Fruit fly (Drosophila melanogaster) whole organism, embryonic: ENCODE data around the gene CG5793.
A peak's percentile ranks its signal among the peaks of the same experiment; 100 is the strongest.

Experiments used
- CG11093 ChIP-seq: fragments of 200-800 bp; sonication (Bioruptor generic); IDR thresholded peaks from 3 replicates; pipeline ENCODE4 v1.3.6; 2022; ENCODE audit warnings: missing biosample characterization, missing genetic modification characterization
- CG12769 ChIP-seq: fragments of 200-800 bp; sonication (Bioruptor generic); optimal IDR thresholded peaks from 2 replicates; lab custom pipeline; 2019; ENCODE audit warnings: missing biosample characterization, mild to moderate bottlenecking, missing genetic modification characterization, moderate library complexity
- CG13424 ChIP-seq: fragments of 200-800 bp; sonication (Bioruptor generic); optimal IDR thresholded peaks from 2 replicates; lab custom pipeline; 2019; ENCODE audit warnings: missing biosample characterization, mild to moderate bottlenecking, missing genetic modification characterization, moderate library complexity
- CG13894 ChIP-seq: fragments of 200-800 bp; sonication (Bioruptor generic); optimal IDR thresholded peaks from 3 replicates; lab custom pipeline; 2018; ENCODE audit warnings: missing biosample characterization, mild to moderate bottlenecking, missing genetic modification characterization, moderate library complexity
- CG14667 ChIP-seq: fragments of 200-800 bp; sonication (Bioruptor generic); IDR thresholded peaks from 2 replicates; pipeline ENCODE4 v1.3.6; 2022; ENCODE audit warnings: missing biosample characterization, missing genetic modification characterization
- CG15696 ChIP-seq: fragments of 200-800 bp; sonication (Bioruptor generic); optimal IDR thresholded peaks from 2 replicates; lab custom pipeline; 2019; ENCODE audit warnings: missing biosample characterization, mild to moderate bottlenecking, missing genetic modification characterization, moderate library complexity
- CG16815 ChIP-seq: fragments of 200-800 bp; sonication (Bioruptor generic); optimal IDR thresholded peaks from 3 replicates; lab custom pipeline; 2017; ENCODE audit warnings: missing biosample characterization, mild to moderate bottlenecking, missing genetic modification characterization
- CG30403 ChIP-seq: fragments of 200-800 bp; sonication (Bioruptor generic); optimal IDR thresholded peaks from 3 replicates; lab custom pipeline; 2016; ENCODE audit warnings: missing biosample characterization, missing genetic modification characterization
- CG30431 ChIP-seq: fragments of 200-800 bp; sonication (Bioruptor generic); optimal IDR thresholded peaks from 2 replicates; lab custom pipeline; 2017; ENCODE audit warnings: missing biosample characterization, missing genetic modification characterization
- CG3065 ChIP-seq: fragments of 200-800 bp; sonication (Bioruptor generic); optimal IDR thresholded peaks from 2 replicates; lab custom pipeline; 2016; ENCODE audit warnings: missing biosample characterization, missing genetic modification characterization
- CG32767 ChIP-seq: fragments of 200-800 bp; sonication (Bioruptor generic); IDR thresholded peaks from 2 replicates; pipeline ENCODE4 v1.3.6; 2022; ENCODE audit warnings: missing biosample characterization, missing genetic modification characterization
- CG33213 ChIP-seq: fragments of 200-800 bp; sonication (Bioruptor generic); optimal IDR thresholded peaks from 3 replicates; lab custom pipeline; 2016; ENCODE audit warnings: missing biosample characterization, missing genetic modification characterization
- CG3995 ChIP-seq: fragments of 200-800 bp; sonication (Bioruptor generic); optimal IDR thresholded peaks from 3 replicates; lab custom pipeline; 2016; ENCODE audit warnings: missing biosample characterization, missing genetic modification characterization
- CG43689 ChIP-seq: fragments of 200-800 bp; sonication (Bioruptor generic); IDR thresholded peaks from 2 replicates; pipeline ENCODE4 v1.3.6; 2022; ENCODE audit warnings: missing biosample characterization, missing genetic modification characterization
- CG4424 ChIP-seq: fragments of 200-800 bp; sonication (Bioruptor generic); optimal IDR thresholded peaks from 3 replicates; lab custom pipeline; 2016; ENCODE audit warnings: missing biosample characterization, missing genetic modification characterization
- CG6175 ChIP-seq: fragments of 200-800 bp; sonication (Bioruptor generic); IDR thresholded peaks from 3 replicates; pipeline ENCODE4 v1.3.6; 2022; ENCODE audit warnings: missing biosample characterization, missing genetic modification characterization
- CG6683 ChIP-seq: fragments of 200-800 bp; sonication (Bioruptor generic); optimal IDR thresholded peaks from 2 replicates; lab custom pipeline; 2017; ENCODE audit warnings: missing biosample characterization, mild to moderate bottlenecking, missing genetic modification characterization, missing genetic modification reagents
- Doc2 ChIP-seq: fragments of 200-800 bp; sonication (Bioruptor generic); IDR thresholded peaks from 2 replicates; pipeline ENCODE4 v1.3.6; 2022; ENCODE audit warnings: missing biosample characterization, missing genetic modification characterization
- E2f1 ChIP-seq: fragments of 200-800 bp; sonication (Bioruptor generic); IDR thresholded peaks from 2 replicates; pipeline ENCODE4 v1.3.6; 2022; ENCODE audit warnings: missing biosample characterization, missing genetic modification characterization
- Eip74EF ChIP-seq, 2 experiments: fragments of 200-800 bp in 1 of 2; fragments of >200 bp in 1 of 2; sonication (Bioruptor generic) in 1 of 2; optimal IDR thresholded peaks; 2 replicates each; lab custom pipeline; 2017 to 2019; ENCODE audit warnings: missing biosample characterization in 2 of 2, missing genetic modification characterization in 2 of 2, mild to moderate bottlenecking in 1 of 2, moderate library complexity in 1 of 2
- HLH3B ChIP-seq: fragments of 200-800 bp; sonication (Bioruptor generic); IDR thresholded peaks from 2 replicates; pipeline ENCODE4 v1.3.6; 2022; ENCODE audit warnings: missing biosample characterization, missing genetic modification characterization
- HLHmδ ChIP-seq: fragments of 200-800 bp; sonication (Bioruptor generic); optimal IDR thresholded peaks from 2 replicates; lab custom pipeline; 2018; ENCODE audit warnings: missing biosample characterization, mild to moderate bottlenecking, missing genetic modification characterization, moderate library complexity
- Hey ChIP-seq: fragments of 200-800 bp; sonication (Bioruptor generic); optimal IDR thresholded peaks from 3 replicates; lab custom pipeline; 2018; ENCODE audit warnings: missing biosample characterization, mild to moderate bottlenecking, missing genetic modification characterization
- HmgZ ChIP-seq: fragments of 200-800 bp; sonication (Bioruptor generic); optimal IDR thresholded peaks from 2 replicates; lab custom pipeline; 2018; ENCODE audit warnings: missing biosample characterization, mild to moderate bottlenecking, missing genetic modification characterization
- Lim3 ChIP-seq: fragments of 200-800 bp; sonication (Bioruptor generic); IDR thresholded peaks from 2 replicates; pipeline ENCODE4 v1.3.6; 2022; ENCODE audit warnings: missing biosample characterization, missing genetic modification characterization
- MTF-1 ChIP-seq: fragments of 200-800 bp; sonication (Bioruptor generic); optimal IDR thresholded peaks from 2 replicates; lab custom pipeline; 2018; ENCODE audit warnings: missing biosample characterization, mild to moderate bottlenecking, missing genetic modification characterization, borderline replicate concordance
- Mes4 ChIP-seq: fragments of 200-800 bp; sonication (Bioruptor generic); optimal IDR thresholded peaks from 2 replicates; lab custom pipeline; 2016; ENCODE audit warnings: missing biosample characterization, missing genetic modification characterization
- Nf-YB ChIP-seq: fragments of 200-800 bp; sonication (Bioruptor generic); optimal IDR thresholded peaks from 3 replicates; lab custom pipeline; 2019; ENCODE audit warnings: missing biosample characterization, mild to moderate bottlenecking, missing genetic modification characterization, moderate library complexity
- Six4 ChIP-seq: fragments of 200-800 bp; sonication (Bioruptor generic); optimal IDR thresholded peaks from 2 replicates; lab custom pipeline; 2016; ENCODE audit warnings: missing biosample characterization, missing genetic modification characterization
- ap ChIP-seq: fragments of 200-800 bp; sonication (Bioruptor generic); IDR thresholded peaks from 2 replicates; pipeline ENCODE4 v1.3.6; 2022; ENCODE audit warnings: missing biosample characterization, missing genetic modification characterization
- bab2 ChIP-seq: fragments of 200-800 bp; sonication (Bioruptor generic); optimal IDR thresholded peaks from 2 replicates; lab custom pipeline; 2016; ENCODE audit warnings: missing biosample characterization, missing genetic modification characterization
- bbx ChIP-seq: fragments of 200-800 bp; sonication (Bioruptor generic); IDR thresholded peaks from 2 replicates; pipeline ENCODE4 v1.3.6; 2022; ENCODE audit warnings: missing biosample characterization, missing genetic modification characterization; ENCODE audit not compliant: partially characterized antibody
- bowl ChIP-seq: fragments of 200-800 bp; sonication (Bioruptor generic); IDR thresholded peaks from 2 replicates; pipeline ENCODE4 v1.3.6; 2022; ENCODE audit warnings: missing biosample characterization, missing genetic modification characterization
- bsh ChIP-seq, 2 experiments: fragments of 200-800 bp; sonication (Bioruptor generic); optimal IDR thresholded peaks; 2 replicates each; lab custom pipeline; 2017 to 2018; ENCODE audit warnings: mild to moderate bottlenecking in 2 of 2, missing biosample characterization in 2 of 2, missing genetic modification characterization in 2 of 2, moderate library complexity in 1 of 2
- ems ChIP-seq: fragments of 200-800 bp; sonication (Bioruptor generic); optimal IDR thresholded peaks from 3 replicates; lab custom pipeline; 2016; ENCODE audit warnings: missing biosample characterization, missing genetic modification characterization
- eve ChIP-seq, 2 experiments: fragments of >200 bp; optimal IDR thresholded peaks; 2 replicates each; lab custom pipeline; 2017; ENCODE audit warnings: missing biosample characterization in 2 of 2, missing genetic modification characterization in 2 of 2
- fu2 ChIP-seq: fragments of 200-800 bp; sonication (Bioruptor generic); optimal IDR thresholded peaks from 2 replicates; lab custom pipeline; 2016; ENCODE audit warnings: missing biosample characterization, missing genetic modification characterization
- gce ChIP-seq: fragments of 200-800 bp; sonication (Bioruptor generic); IDR thresholded peaks from 3 replicates; pipeline ENCODE4 v1.3.6; 2022; ENCODE audit warnings: missing biosample characterization, missing genetic modification characterization
- grau ChIP-seq: fragments of 200-800 bp; optimal IDR thresholded peaks from 3 replicates; lab custom pipeline; 2019; ENCODE audit warnings: missing biosample characterization, mild to moderate bottlenecking, missing genetic modification characterization, moderate library complexity
- hth ChIP-seq: fragments of >200 bp; optimal IDR thresholded peaks from 2 replicates; lab custom pipeline; 2017; ENCODE audit warnings: inconsistent platforms
- jing ChIP-seq: fragments of 200-800 bp; sonication (Bioruptor generic); optimal IDR thresholded peaks from 2 replicates; lab custom pipeline; 2018; ENCODE audit warnings: missing biosample characterization, mild to moderate bottlenecking, missing genetic modification characterization
- ken ChIP-seq: fragments of 200-800 bp; sonication (Bioruptor generic); IDR thresholded peaks from 3 replicates; pipeline ENCODE4 v1.3.6; 2022; ENCODE audit warnings: missing biosample characterization, missing genetic modification characterization
- knrl ChIP-seq: fragments of 200-800 bp; sonication (Bioruptor generic); IDR thresholded peaks from 3 replicates; pipeline ENCODE4 v1.3.6; 2022; ENCODE audit warnings: missing biosample characterization, missing genetic modification characterization; ENCODE audit not compliant: partially characterized antibody
- lab ChIP-seq: fragments of 200-800 bp; sonication (Bioruptor generic); optimal IDR thresholded peaks from 3 replicates; lab custom pipeline; 2017; ENCODE audit warnings: missing biosample characterization, missing genetic modification characterization, mild to moderate bottlenecking, moderate library complexity, missing genetic modification reagents
- nau ChIP-seq: fragments of 200-800 bp; sonication (Bioruptor generic); optimal IDR thresholded peaks from 3 replicates; lab custom pipeline; 2017; ENCODE audit warnings: missing biosample characterization, mild to moderate bottlenecking, missing genetic modification characterization, missing genetic modification reagents
- nom ChIP-seq: fragments of 200-800 bp; sonication (Bioruptor generic); optimal IDR thresholded peaks from 2 replicates; lab custom pipeline; 2017; ENCODE audit warnings: missing biosample characterization, missing genetic modification characterization, mild to moderate bottlenecking, moderate library complexity, missing genetic modification reagents
- org-1 ChIP-seq: fragments of 200-800 bp; sonication (Bioruptor generic); optimal IDR thresholded peaks from 2 replicates; lab custom pipeline; 2017; ENCODE audit warnings: missing biosample characterization, missing genetic modification characterization
- pan ChIP-seq, 4 experiments: fragments of >200 bp in 3 of 4; fragments of 200-800 bp in 1 of 4; sonication (Bioruptor generic) in 1 of 4; optimal IDR thresholded peaks in 3 of 4; IDR thresholded peaks in 1 of 4; 2 replicates each; pipeline versions ENCODE4 v1.3.6 to Lab custom; 2017 to 2022; ENCODE audit warnings: missing biosample characterization in 2 of 4, missing genetic modification characterization in 2 of 4, mixed read lengths in 1 of 4
- seq ChIP-seq: fragments of 200-800 bp; sonication (Bioruptor generic); IDR thresholded peaks from 2 replicates; pipeline ENCODE4 v1.3.6; 2022; ENCODE audit warnings: missing biosample characterization, missing genetic modification characterization
- stc ChIP-seq: fragments of 200-800 bp; sonication (Bioruptor generic); IDR thresholded peaks from 2 replicates; pipeline ENCODE4 v1.3.6; 2022; ENCODE audit warnings: missing biosample characterization, missing genetic modification characterization

CG5793 gene

dm6 chr3R:21127352-21127985 lies at the start of gene CG5793, which contains the start of gene slmb (continued):
- TF ChIP-seq CG30403 (GFP tag; lab: Kevin White, UChicago) (peak; percentile 62), CG32767 (GFP tag; lab: Robert Waterston, UW) (no peak), Lim3 (no peak), CG6683 (GFP tag; lab: Kevin White, UChicago) (no peak), CG30431 (no peak), org-1 (no peak), pan (optimal IDR thresholded peaks at IDR 0.05; lab: Kevin White, UChicago) (no peak), pan (GFP tag; optimal IDR thresholded peaks at IDR 0.05 in 1 of 2, IDR thresholded peaks at IDR 0.05 in 1 of 2) (peak in 1 of 2 experiments; percentile 30), seq (GFP tag; lab: Robert Waterston, UW) (no peak), bbx (GFP tag; lab: Robert Waterston, UW) (peak; percentile 61), CG16815 (GFP tag; lab: Kevin White, UChicago) (no peak), HLHmδ (no peak), E2f1 (GFP tag; lab: Robert Waterston, UW) (no peak), Nf-YB (GFP tag; lab: Kevin White, UChicago) (no peak), CG33213 (peak; percentile 48), CG13894 (no peak), Eip74EF (GFP tag; optimal IDR thresholded peaks at IDR 0.05; lab: Kevin White, UChicago) (no peak), Six4 (GFP tag; lab: Kevin White, UChicago) (peak; percentile 11), gce (no peak), Mes4 (GFP tag; lab: Kevin White, UChicago) (peak; percentile 23), MTF-1 (GFP tag; lab: Kevin White, UChicago) (peak; percentile 39), knrl (GFP tag; lab: Robert Waterston, UW) (peak; percentile 65), nom (no peak), CG43689 (no peak), HmgZ (tag; lab: Kevin White, UChicago) (peak; percentile 81), hth (lab: Kevin White, UChicago) (no peak), eve (GFP tag; optimal IDR thresholded peaks at IDR 0.05; lab: Kevin White, UChicago) (no peak), stc (GFP tag; lab: Robert Waterston, UW) (no peak), ap (GFP tag; lab: Robert Waterston, UW) (no peak), jing (GFP tag; lab: Kevin White, UChicago) (no peak), CG3995 (GFP tag; lab: Kevin White, UChicago) (peak; percentile 10), ken (GFP tag; lab: Robert Waterston, UW) (peak; percentile 62; the same call in 1 of the 3 replicates), fu2 (GFP tag; lab: Kevin White, UChicago) (peak; percentile 38), lab (GFP tag; lab: Kevin White, UChicago) (no peak), CG14667 (GFP tag; lab: Robert Waterston, UW) (no peak), CG12769 (tag; lab: Kevin White, UChicago) (no peak), Hey (tag; lab: Kevin White, UChicago) (no peak), bab2 (GFP tag; lab: Kevin White, UChicago) (peak; percentile 43), grau (tag; lab: Kevin White, UChicago) (peak; percentile 37), CG4424 (GFP tag; lab: Kevin White, UChicago) (peak; percentile 56), nau (GFP tag; lab: Kevin White, UChicago) (no peak), CG6175 (GFP tag; lab: Robert Waterston, UW) (no peak), bsh (GFP tag; optimal IDR thresholded peaks at IDR 0.05; lab: Kevin White, UChicago) (peak in 1 of 2 experiments; percentile 27), CG13424 (tag; lab: Kevin White, UChicago) (peak; percentile 30), CG11093 (GFP tag; lab: Robert Waterston, UW) (no peak), bowl (GFP tag; lab: Robert Waterston, UW) (no peak), Doc2 (GFP tag; lab: Robert Waterston, UW) (no peak), CG3065 (GFP tag; lab: Kevin White, UChicago) (peak; percentile 24), CG15696 (tag; lab: Kevin White, UChicago) (no peak), ems (peak; percentile 31), HLH3B (GFP tag; lab: Robert Waterston, UW) (peak; percentile 42)
